Worm (Caenorhabditis elegans): ENCODE measurements around the gene idpp-1.

DNA sequence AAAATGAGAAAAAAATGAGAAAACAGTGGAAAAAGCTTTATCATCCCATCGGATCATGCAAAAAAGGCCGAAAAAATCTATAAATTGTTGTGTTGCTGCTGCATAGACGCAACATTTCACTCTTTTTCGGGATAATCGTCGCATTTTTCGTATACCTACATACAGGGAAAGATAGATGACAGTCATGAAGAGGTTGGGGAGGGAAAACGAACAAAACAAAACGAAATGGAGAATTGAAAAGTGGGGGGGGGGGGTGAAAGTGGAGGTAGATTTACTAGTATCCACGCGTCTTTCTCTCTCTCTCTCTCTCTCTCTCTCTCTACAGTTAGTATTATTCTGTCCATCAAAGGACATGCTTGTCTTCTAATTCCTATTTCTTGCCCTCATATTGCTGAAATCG, 4.0 kb downstream of the idpp-1 start:
- TF ChIP-seq ets-7 (tag; optimal IDR thresholded peaks at IDR 0.05) (no peak), flt-1 (GFP tag; IDR thresholded peaks at IDR 0.05) (no peak), ceh-36 (tag; optimal IDR thresholded peaks at IDR 0.05) (no peak), ama-1 (optimal IDR thresholded peaks at IDR 0.05) (no peak), tra-4 (tag; optimal IDR thresholded peaks at IDR 0.05) (no peak), F13C5.2 (tag; optimal IDR thresholded peaks at IDR 0.05) (no peak), hmg-4 (GFP tag; optimal IDR thresholded peaks at IDR 0.05) (no peak), ceh-13 (GFP tag; optimal IDR thresholded peaks at IDR 0.05) (no peak), tbx-37 (GFP tag; conservative IDR thresholded peaks at IDR 0.05) (no peak)
